Fruit fly (Drosophila melanogaster) Kc167 (cell line): ENCODE measurements around the gene CG11279.

Experiments used
- Myc ChIP-seq: fragments of >200 bp; optimal IDR thresholded peaks from 2 replicates; lab custom pipeline; 2017; ENCODE audit warnings: missing external identifiers
- Sin3A ChIP-seq: fragments of >200 bp; optimal IDR thresholded peaks from 2 replicates; lab custom pipeline; 2018; ENCODE audit warnings: missing external identifiers
- h ChIP-seq: fragments of >200 bp; optimal IDR thresholded peaks from 3 replicates; lab custom pipeline; 2018; ENCODE audit warnings: missing external identifiers
- insv ChIP-seq: fragments of >200 bp; optimal IDR thresholded peaks from 3 replicates; lab custom pipeline; 2018; ENCODE audit warnings: missing external identifiers
- psq ChIP-seq: fragments of >200 bp; optimal IDR thresholded peaks from 2 replicates; lab custom pipeline; 2017; ENCODE audit warnings: missing external identifiers
- ttk ChIP-seq: sonication (Bioruptor generic); optimal IDR thresholded peaks from 2 replicates; lab custom pipeline; 2017; ENCODE audit warnings: missing external identifiers

The CG11279 gene

dm6 chr3L:13066220-13066619 is 19.4 kb downstream of the CG11279 start:
- no peak for TF ChIP-seq insv
- no peak for TF ChIP-seq h (lab: Kevin White, UChicago)
- TF ChIP-seq psq (lab: Kevin White, UChicago): no peak
- no peak for TF ChIP-seq ttk (lab: Kevin White, UChicago)
- no peak for TF ChIP-seq Sin3A (lab: Kevin White, UChicago)
- no peak for TF ChIP-seq Myc (lab: Kevin White, UChicago)

- TF ChIP-seq insv: no peak
- no peak for TF ChIP-seq Sin3A (lab: Kevin White, UChicago)
- TF ChIP-seq h (lab: Kevin White, UChicago): no peak
Observed at dm6 chr3L:13068293-13068692, 21.5 kb downstream of the CG11279 start.

- no peak for TF ChIP-seq insv
- TF ChIP-seq Sin3A (lab: Kevin White, UChicago): no peak
- TF ChIP-seq ttk (lab: Kevin White, UChicago): no peak
- no peak for TF ChIP-seq h (lab: Kevin White, UChicago)
- no peak for TF ChIP-seq Myc (lab: Kevin White, UChicago)
- no peak for TF ChIP-seq psq (lab: Kevin White, UChicago)
Observed at dm6 chr3L:13074084-13074624, 27.4 kb downstream of the CG11279 start.

- no peak for TF ChIP-seq h (lab: Kevin White, UChicago)
- TF ChIP-seq Sin3A (lab: Kevin White, UChicago): no peak
- no peak for TF ChIP-seq psq (lab: Kevin White, UChicago)
- no peak for TF ChIP-seq ttk (lab: Kevin White, UChicago)
- no peak for TF ChIP-seq insv
- no peak for TF ChIP-seq Myc (lab: Kevin White, UChicago)
Observed at dm6 chr3L:13077326-13077725, 30.5 kb downstream of the CG11279 start.

dm6 chr3L:13080418-13080817 is 33.6 kb downstream of the CG11279 start:
- TF ChIP-seq psq (lab: Kevin White, UChicago) (no peak), Sin3A (lab: Kevin White, UChicago) (no peak), h (lab: Kevin White, UChicago) (no peak), Myc (lab: Kevin White, UChicago) (no peak)

dm6 chr3L:13081284-13081937 is 34.6 kb downstream of the CG11279 start:
- TF ChIP-seq psq (lab: Kevin White, UChicago) (no peak), Sin3A (lab: Kevin White, UChicago) (no peak), h (lab: Kevin White, UChicago) (no peak)

- TF ChIP-seq psq (lab: Kevin White, UChicago) (no peak), Sin3A (lab: Kevin White, UChicago) (no peak), Myc (lab: Kevin White, UChicago) (no peak), insv (no peak), h (lab: Kevin White, UChicago) (no peak), ttk (lab: Kevin White, UChicago) (no peak)
Observed at dm6 chr3L:13083432-13083831, 36.7 kb downstream of the CG11279 start.

dm6 chr3L:13084477-13084876 is 37.7 kb downstream of the CG11279 start:
- no peak for TF ChIP-seq ttk (lab: Kevin White, UChicago)

dm6 chr3L:13087189-13087588 is 40.4 kb downstream of the CG11279 start, which contains the start of gene CG17300:
CG17300 (minus strand) TSS chr3L:13087289.
- TF ChIP-seq insv (no peak), Myc (lab: Kevin White, UChicago) (no peak), Sin3A (lab: Kevin White, UChicago) (no peak), psq (lab: Kevin White, UChicago) (no peak), h (lab: Kevin White, UChicago) (no peak), ttk (lab: Kevin White, UChicago) (no peak)

dm6 chr3L:13089869-13090268 is 43.1 kb downstream of the CG11279 start, which contains the start of gene CG11251:
CG11251 (minus strand) TSS chr3L:13089969.
- TF ChIP-seq Myc (lab: Kevin White, UChicago): no peak
